Fruit fly (Drosophila melanogaster): ENCODE results near the gene CG8620.

The CG8620 gene

dm6 chr3L:7157713-7158112 lies at the start of gene CG8620:
Gene CG8620 (plus strand): TSS chr3L:7158099.
- TF ChIP-seq psq (GFP tag; optimal IDR thresholded peaks at IDR 0.05): no peak
- no peak for TF ChIP-seq Rel (GFP tag; optimal IDR thresholded peaks at IDR 0.05)
- TF ChIP-seq Rel (tag; optimal IDR thresholded peaks at IDR 0.05): peak; percentile 31
- no peak for TF ChIP-seq fru (GFP tag; optimal IDR thresholded peaks at IDR 0.05)

dm6 chr3L:7113010-7113409 lies 44.9 kb upstream of the CG8620 start:
- TF ChIP-seq woc (GFP tag; optimal IDR thresholded peaks at IDR 0.05): peak; percentile 43
- TF ChIP-seq Hnf4 (GFP tag; optimal IDR thresholded peaks at IDR 0.05): no peak
- peak; percentile 35 for TF ChIP-seq br (GFP tag; optimal IDR thresholded peaks at IDR 0.05)
- TF ChIP-seq jim (GFP tag; optimal IDR thresholded peaks at IDR 0.05): no peak
- TF ChIP-seq Sp1 (GFP tag; optimal IDR thresholded peaks at IDR 0.05): peak; percentile 37
- TF ChIP-seq rgr (GFP tag; optimal IDR thresholded peaks at IDR 0.05): peak; percentile 18
- no peak for TF ChIP-seq CG32264 (GFP tag; optimal IDR thresholded peaks at IDR 0.05)
- peak; percentile 70 for TF ChIP-seq fru (GFP tag; optimal IDR thresholded peaks at IDR 0.05)
- TF ChIP-seq h (GFP tag; optimal IDR thresholded peaks at IDR 0.05): peak; percentile 47
- peak; percentile 27 for TF ChIP-seq OdsH (GFP tag; optimal IDR thresholded peaks at IDR 0.05)
- TF ChIP-seq HLH106 (tag; optimal IDR thresholded peaks at IDR 0.05): peak; percentile 57
- TF ChIP-seq foxo (GFP tag; optimal IDR thresholded peaks at IDR 0.05): peak in 1 of 2 experiments; percentile 47
- TF ChIP-seq Abd-B (GFP tag; optimal IDR thresholded peaks at IDR 0.05): no peak
- no peak for TF ChIP-seq Vsx2 (GFP tag; optimal IDR thresholded peaks at IDR 0.05; ENCODE audit: partially characterized antibody)
- no peak for TF ChIP-seq Myc (optimal IDR thresholded peaks at IDR 0.05)
- TF ChIP-seq ey (GFP tag; optimal IDR thresholded peaks at IDR 0.05): peak; percentile 39

- TF ChIP-seq dmrt93B (GFP tag; optimal IDR thresholded peaks at IDR 0.05) (no peak), Dfd (GFP tag; optimal IDR thresholded peaks at IDR 0.05) (no peak), Rel (GFP tag; optimal IDR thresholded peaks at IDR 0.05) (no peak), Rel (tag; optimal IDR thresholded peaks at IDR 0.05) (no peak), sage (GFP tag; optimal IDR thresholded peaks at IDR 0.05) (no peak), CG32264 (GFP tag; optimal IDR thresholded peaks at IDR 0.05) (no peak), N (GFP tag; optimal IDR thresholded peaks at IDR 0.05) (no peak), GATAd (GFP tag; optimal IDR thresholded peaks at IDR 0.05) (no peak)
Observed at dm6 chr3L:7115944-7116343, 42.0 kb upstream of the CG8620 start.

dm6 chr3L:7122136-7122535 lies 35.8 kb upstream of the CG8620 start:
- TF ChIP-seq foxo (GFP tag; optimal IDR thresholded peaks at IDR 0.05): no peak
- TF ChIP-seq GATAd (GFP tag; optimal IDR thresholded peaks at IDR 0.05): no peak
- no peak for TF ChIP-seq Sp1 (GFP tag; optimal IDR thresholded peaks at IDR 0.05)
- TF ChIP-seq Jra (GFP tag; optimal IDR thresholded peaks at IDR 0.05): no peak
- no peak for TF ChIP-seq CG9705 (GFP tag; optimal IDR thresholded peaks at IDR 0.05)
- no peak for TF ChIP-seq psq (GFP tag; optimal IDR thresholded peaks at IDR 0.05)
- TF ChIP-seq lola (GFP tag; optimal IDR thresholded peaks at IDR 0.05): no peak
- TF ChIP-seq Abd-B (GFP tag; optimal IDR thresholded peaks at IDR 0.05): no peak
- no peak for TF ChIP-seq CrebA (GFP tag; optimal IDR thresholded peaks at IDR 0.05; ENCODE audit: borderline replicate concordance)
- TF ChIP-seq woc (GFP tag; optimal IDR thresholded peaks at IDR 0.05): no peak
- TF ChIP-seq usp (GFP tag; optimal IDR thresholded peaks at IDR 0.05): no peak
- TF ChIP-seq sv (GFP tag; optimal IDR thresholded peaks at IDR 0.05): no peak

- no peak for TF ChIP-seq jim (GFP tag; optimal IDR thresholded peaks at IDR 0.05)
- TF ChIP-seq Mio (GFP tag; optimal IDR thresholded peaks at IDR 0.05): no peak
- TF ChIP-seq Hnf4 (GFP tag; optimal IDR thresholded peaks at IDR 0.05): no peak
- no peak for TF ChIP-seq Rel (GFP tag; optimal IDR thresholded peaks at IDR 0.05)
- TF ChIP-seq Rel (tag; optimal IDR thresholded peaks at IDR 0.05): peak; percentile 66
- TF ChIP-seq usp (GFP tag; optimal IDR thresholded peaks at IDR 0.05): no peak
- no peak for TF ChIP-seq pan (optimal IDR thresholded peaks at IDR 0.05)
Observed at dm6 chr3L:7125289-7125955, 32.5 kb upstream of the CG8620 start, which contains the start of the genes msl-3 and BBS1. Gene msl-3 (minus strand): TSS chr3L:7125533. Gene BBS1 (plus strand): TSS chr3L:7125905.

All from whole organism, wandering third instar larva.